Worm (Caenorhabditis elegans) whole organism, L4/young adult: ENCODE data around the gene Y49G5A.1.

Source experiments
- W03F9.2 ChIP-seq: fragments of 150-350 bp; optimal IDR thresholded peaks from 2 replicates; lab custom pipeline; 2014; ENCODE audit warnings: missing biosample characterization, missing genetic modification characterization
- dao-5 ChIP-seq: sonication (generic microtip); optimal IDR thresholded peaks from 2 replicates; lab custom pipeline; 2016; ENCODE audit warnings: missing genotype, missing genetic modification characterization, moderate library complexity, missing compliant biosample characterization
- him-1 ChIP-seq: sonication (generic microtip); optimal IDR thresholded peaks from 2 replicates; lab custom pipeline; 2016; ENCODE audit warnings: missing genotype, missing genetic modification reagents, missing genetic modification characterization, missing compliant biosample characterization

The Y49G5A.1 gene

ce11 chrV:5269024-5269535 lies 18.1 kb downstream of the Y49G5A.1 start, which contains the start of gene penr-1:
Gene penr-1, plus strand, starts transcription at chrV:5269485.
- TF ChIP-seq W03F9.2 (tag; lab: Kevin White, UChicago) (no peak), dao-5 (tag; lab: Kevin White, UChicago) (no peak), him-1 (tag; lab: Kevin White, UChicago) (no peak)

- TF ChIP-seq dao-5 (tag; lab: Kevin White, UChicago) (no peak), him-1 (tag; lab: Kevin White, UChicago) (no peak), W03F9.2 (tag; lab: Kevin White, UChicago) (no peak)
Measured at ce11 chrV:5265581-5265980, 21.6 kb downstream of the Y49G5A.1 start, which contains the start of the genes srt-69 and B0238.12. Gene srt-69, minus strand, starts transcription at chrV:5265681. Gene B0238.12, plus strand, starts transcription at chrV:5265844.

ce11 chrV:5262999-5263398 lies 24.2 kb downstream of the Y49G5A.1 start, which contains the start of gene cest-30:
Gene cest-30, minus strand, starts transcription at chrV:5263099.
- no peak for TF ChIP-seq dao-5 (tag; lab: Kevin White, UChicago)
- no peak for TF ChIP-seq W03F9.2 (tag; lab: Kevin White, UChicago)
- no peak for TF ChIP-seq him-1 (tag; lab: Kevin White, UChicago)

- TF ChIP-seq dao-5 (tag; lab: Kevin White, UChicago), result no peak
- TF ChIP-seq him-1 (tag; lab: Kevin White, UChicago), result no peak
- TF ChIP-seq W03F9.2 (tag; lab: Kevin White, UChicago), result no peak
Measured at ce11 chrV:5259448-5259847, 27.7 kb downstream of the Y49G5A.1 start, which contains the start of gene srt-70. Gene srt-70, minus strand, starts transcription at chrV:5259548.

ce11 chrV:5257358-5257757 lies 29.8 kb downstream of the Y49G5A.1 start, which contains the start of gene srt-67:
Gene srt-67, minus strand, starts transcription at chrV:5257458.
- no peak for TF ChIP-seq dao-5 (tag; lab: Kevin White, UChicago)
- TF ChIP-seq W03F9.2 (tag; lab: Kevin White, UChicago), result no peak
- no peak for TF ChIP-seq him-1 (tag; lab: Kevin White, UChicago)

DNA sequence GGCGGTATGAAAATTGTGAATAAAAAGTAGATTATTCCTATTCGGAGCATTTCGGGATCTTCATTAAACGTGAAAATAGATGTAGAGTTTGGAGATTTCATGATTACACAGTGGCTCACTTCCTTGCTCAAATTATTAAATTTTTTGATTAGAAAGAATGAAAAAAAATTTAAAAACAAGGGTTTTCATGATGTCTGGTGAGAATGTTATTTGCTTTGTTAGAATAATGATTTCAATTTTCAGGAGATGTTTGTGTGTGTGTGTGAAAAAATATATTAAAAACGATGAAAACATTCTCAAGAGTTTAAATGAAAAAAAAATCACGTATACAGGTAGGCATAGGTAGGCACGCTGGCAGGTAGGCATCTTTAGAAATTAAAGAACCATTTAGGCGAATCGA lies 35.2 kb downstream of the Y49G5A.1 start, which contains the start of gene srt-68:
TSS of gene srt-68 (minus strand) at position 101 of the 400 bp plus-strand sequence.
- no peak for TF ChIP-seq dao-5 (tag; lab: Kevin White, UChicago)

- TF ChIP-seq dao-5 (tag; lab: Kevin White, UChicago), result no peak
- no peak for TF ChIP-seq W03F9.2 (tag; lab: Kevin White, UChicago)
- no peak for TF ChIP-seq him-1 (tag; lab: Kevin White, UChicago)
Measured at ce11 chrV:5243036-5243435, 44.1 kb downstream of the Y49G5A.1 start, which contains the start of gene cest-35.1. Gene cest-35.1, minus strand, starts transcription at chrV:5243136.

- TF ChIP-seq dao-5 (tag; lab: Kevin White, UChicago) (no peak), him-1 (tag; lab: Kevin White, UChicago) (no peak), W03F9.2 (tag; lab: Kevin White, UChicago) (no peak)
Measured at ce11 chrV:5239903-5240302, 47.3 kb downstream of the Y49G5A.1 start, which contains the start of gene B0238.15. Gene B0238.15, plus strand, starts transcription at chrV:5240203.

DNA sequence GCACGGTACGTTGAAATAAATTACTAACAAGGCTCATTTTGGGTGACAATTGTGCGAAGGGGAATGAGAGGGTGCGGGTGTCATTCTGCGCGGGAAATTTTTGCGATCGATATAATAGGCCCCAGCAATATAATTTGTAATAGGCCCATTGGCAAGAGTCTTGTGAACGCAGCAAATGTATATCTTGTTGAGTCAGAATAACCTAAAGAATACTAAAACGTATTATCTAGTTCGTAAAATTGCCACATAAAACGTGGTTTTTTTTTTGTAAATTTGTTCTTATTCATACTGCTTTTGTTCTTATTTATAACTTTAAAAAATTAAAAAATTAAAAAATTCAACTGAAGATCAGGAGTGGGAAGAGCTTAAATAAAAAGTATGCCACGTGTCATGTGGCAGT lies 47.8 kb downstream of the Y49G5A.1 start, which contains the start of gene C52A10.3:
TSS of gene C52A10.3 (minus strand) at position 101 of the 400 bp plus-strand sequence.
- TF ChIP-seq W03F9.2 (tag; lab: Kevin White, UChicago) (no peak), dao-5 (tag; lab: Kevin White, UChicago) (no peak), him-1 (tag; lab: Kevin White, UChicago) (no peak)

DNA sequence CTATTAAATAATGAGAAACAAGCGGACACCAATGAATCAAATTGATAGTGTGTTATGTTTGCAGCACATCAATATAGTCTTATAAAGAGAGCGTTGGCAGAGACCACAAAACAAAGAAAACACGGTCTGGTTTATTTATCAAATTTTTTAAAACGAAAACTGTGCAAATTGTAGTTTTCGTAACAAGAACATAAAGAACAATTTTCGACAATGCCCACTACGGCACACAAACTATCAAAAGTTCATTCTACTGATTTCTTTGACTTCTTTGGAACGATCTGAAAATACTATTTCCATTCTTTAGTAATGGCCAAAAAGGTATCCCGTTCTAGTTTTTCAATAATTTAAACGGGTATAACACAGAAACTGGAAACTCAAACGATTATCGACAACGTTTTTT lies 50.1 kb downstream of the Y49G5A.1 start, which contains the start of gene cest-35.2:
TSS of gene cest-35.2 (minus strand) at position 101 of the 400 bp plus-strand sequence.
- no peak for TF ChIP-seq dao-5 (tag; lab: Kevin White, UChicago)
- TF ChIP-seq W03F9.2 (tag; lab: Kevin White, UChicago), result no peak
- no peak for TF ChIP-seq him-1 (tag; lab: Kevin White, UChicago)
